Worm (Caenorhabditis elegans) whole organism, mixed stage, embryonic: ENCODE results near the gene srsx-33.

Source experiments
- mab-5 ChIP-seq: fragments of 150-350 bp; optimal IDR thresholded peaks from 2 replicates; lab custom pipeline; 2014; ENCODE audit warnings: missing biosample characterization, missing genetic modification characterization
- nhr-237 ChIP-seq: fragments of 150-350 bp; optimal IDR thresholded peaks from 2 replicates; lab custom pipeline; 2014; ENCODE audit warnings: missing biosample characterization, missing genetic modification characterization
- unc-39 ChIP-seq: fragments of 150-350 bp; optimal IDR thresholded peaks from 2 replicates; lab custom pipeline; 2014; ENCODE audit warnings: missing biosample characterization, missing genetic modification characterization

DNA sequence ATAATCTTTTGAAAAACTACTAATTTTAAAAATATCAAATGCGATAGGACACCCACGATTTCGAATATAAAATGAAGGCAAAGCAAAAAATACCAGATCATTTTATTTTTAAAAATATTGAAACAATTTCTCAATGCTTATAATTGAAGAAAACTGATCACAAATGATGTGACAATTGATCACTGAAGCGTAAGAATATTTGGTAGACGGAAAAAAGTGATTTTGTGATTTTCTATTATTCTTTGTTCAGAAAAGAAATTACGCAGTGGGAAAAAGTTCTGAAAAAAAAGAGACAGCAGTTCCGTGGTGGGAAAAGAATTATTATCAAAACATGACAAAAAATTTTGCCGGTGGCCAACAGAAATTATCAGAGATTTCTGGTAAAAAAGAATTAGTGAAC is 46.3 kb upstream of the srsx-33 start, which contains the start of gene T03F7.5:
- no peak for TF ChIP-seq nhr-237 (tag; lab: Kevin White, UChicago)
- TF ChIP-seq unc-39: no peak
- no peak for TF ChIP-seq mab-5
